Worm (Caenorhabditis elegans): Measurements from ENCODE around the gene F58B3.6.

- no peak for TF ChIP-seq klf-2 (GFP tag; conservative IDR thresholded peaks at IDR 0.05)
- no peak for TF ChIP-seq flt-1 (GFP tag; IDR thresholded peaks at IDR 0.05)
- no peak for TF ChIP-seq cog-1 (tag; optimal IDR thresholded peaks at IDR 0.05)
- no peak for TF ChIP-seq ztf-29 (GFP tag; IDR thresholded peaks at IDR 0.05)
- no peak for TF ChIP-seq tab-1 (GFP tag; IDR thresholded peaks at IDR 0.05)
- TF ChIP-seq T22C8.4 (GFP tag; IDR thresholded peaks at IDR 0.05): no peak
- TF ChIP-seq med-1 (GFP tag; optimal IDR thresholded peaks at IDR 0.05; ENCODE audit: insufficient read depth): no peak
- TF ChIP-seq ztf-23 (GFP tag; IDR thresholded peaks at IDR 0.05): no peak
- TF ChIP-seq ref-1 (GFP tag; conservative IDR thresholded peaks at IDR 0.05): no peak
Measured at ce11 chrIV:11622336-11622735, 14.1 kb upstream of the F58B3.6 start.
